Fruit fly (Drosophila melanogaster) whole organism, embryonic: Measurements from ENCODE around the gene CG6041.

Experiments
- BEAF-32 ChIP-seq: fragments of 200-800 bp; sonication (Bioruptor generic); optimal IDR thresholded peaks from 3 replicates; lab custom pipeline; 2017; ENCODE audit warnings: missing biosample characterization, missing genetic modification characterization, mild to moderate bottlenecking, moderate library complexity, missing genetic modification reagents
- CG1647 ChIP-seq: fragments of 200-800 bp; sonication (Bioruptor generic); optimal IDR thresholded peaks from 3 replicates; lab custom pipeline; 2016; ENCODE audit warnings: missing biosample characterization, missing genetic modification characterization
- CG2202 ChIP-seq: fragments of 200-800 bp; sonication (Bioruptor generic); optimal IDR thresholded peaks from 2 replicates; lab custom pipeline; 2018; ENCODE audit warnings: missing biosample characterization, mild to moderate bottlenecking, missing genetic modification characterization
- CG3163 ChIP-seq: fragments of 200-800 bp; sonication (Bioruptor generic); optimal IDR thresholded peaks from 3 replicates; lab custom pipeline; 2016; ENCODE audit warnings: missing biosample characterization, missing genetic modification characterization
- CG34376 ChIP-seq: fragments of 200-800 bp; sonication (Bioruptor generic); optimal IDR thresholded peaks from 2 replicates; lab custom pipeline; 2018; ENCODE audit warnings: missing biosample characterization, mild to moderate bottlenecking, missing genetic modification characterization
- CG6683 ChIP-seq: fragments of 200-800 bp; sonication (Bioruptor generic); optimal IDR thresholded peaks from 2 replicates; lab custom pipeline; 2017; ENCODE audit warnings: missing biosample characterization, mild to moderate bottlenecking, missing genetic modification characterization, missing genetic modification reagents
- CG7357 ChIP-seq: fragments of 200-800 bp; sonication (Bioruptor generic); IDR thresholded peaks from 3 replicates; pipeline ENCODE4 v1.3.6; 2022; ENCODE audit warnings: missing biosample characterization, missing genetic modification characterization
- CG7372 ChIP-seq: fragments of 200-800 bp; sonication (Bioruptor generic); IDR thresholded peaks from 2 replicates; pipeline ENCODE4 v1.3.6; 2022; ENCODE audit warnings: missing biosample characterization, missing genetic modification characterization
- CG7928 ChIP-seq: fragments of 200-800 bp; sonication (Bioruptor generic); optimal IDR thresholded peaks from 2 replicates; lab custom pipeline; 2017; ENCODE audit warnings: missing biosample characterization, mild to moderate bottlenecking, missing genetic modification characterization
- CG8388 ChIP-seq: fragments of 200-800 bp; sonication (Bioruptor generic); optimal IDR thresholded peaks from 2 replicates; lab custom pipeline; 2019; ENCODE audit warnings: missing biosample characterization, mild to moderate bottlenecking, missing genetic modification characterization, moderate library complexity
- CkIIα-i1 ChIP-seq: fragments of 200-800 bp; sonication (Bioruptor generic); IDR thresholded peaks from 2 replicates; pipeline ENCODE4 v1.3.6; 2022; ENCODE audit warnings: missing biosample characterization, missing genetic modification characterization
- Dad ChIP-seq: fragments of 200-800 bp; sonication (Bioruptor generic); optimal IDR thresholded peaks from 3 replicates; lab custom pipeline; 2016; ENCODE audit warnings: missing biosample characterization, missing genetic modification characterization
- Deaf1 ChIP-seq: fragments of 200-800 bp; optimal IDR thresholded peaks from 3 replicates; lab custom pipeline; 2019; ENCODE audit warnings: missing biosample characterization, mild to moderate bottlenecking, missing genetic modification characterization, moderate library complexity
- Dll ChIP-seq: fragments of 200-800 bp; sonication (Bioruptor generic); IDR thresholded peaks from 4 replicates; pipeline ENCODE4 v1.3.6; 2022; ENCODE audit warnings: missing biosample characterization, missing genetic modification characterization; ENCODE audit not compliant: partially characterized antibody
- H15 ChIP-seq: fragments of 200-800 bp; sonication (Bioruptor generic); IDR thresholded peaks from 3 replicates; pipeline ENCODE4 v1.3.6; 2022; ENCODE audit warnings: missing biosample characterization, missing genetic modification characterization
- HmgD ChIP-seq: fragments of 200-800 bp; sonication (Bioruptor generic); optimal IDR thresholded peaks from 3 replicates; lab custom pipeline; 2016; ENCODE audit warnings: missing biosample characterization, missing genetic modification characterization
- MBD-R2 ChIP-seq: fragments of 200-800 bp; sonication (Bioruptor generic); IDR thresholded peaks from 2 replicates; pipeline ENCODE4 v1.3.6; 2022; ENCODE audit warnings: missing biosample characterization, missing genetic modification characterization
- Meics ChIP-seq: fragments of 200-800 bp; sonication (Bioruptor generic); optimal IDR thresholded peaks from 2 replicates; lab custom pipeline; 2017; ENCODE audit warnings: missing biosample characterization, mild to moderate bottlenecking, missing genetic modification characterization
- Pdp1 ChIP-seq, 2 experiments: fragments of 200-800 bp; sonication (Bioruptor generic); optimal IDR thresholded peaks; 3 replicates each; lab custom pipeline; 2016; ENCODE audit warnings: missing biosample characterization in 2 of 2, missing genetic modification characterization in 2 of 2, mild to moderate bottlenecking in 1 of 2, moderate library complexity in 1 of 2
- bab2 ChIP-seq: fragments of 200-800 bp; sonication (Bioruptor generic); optimal IDR thresholded peaks from 2 replicates; lab custom pipeline; 2016; ENCODE audit warnings: missing biosample characterization, missing genetic modification characterization
- caup ChIP-seq: fragments of 200-800 bp; sonication (Bioruptor generic); optimal IDR thresholded peaks from 3 replicates; lab custom pipeline; 2017; ENCODE audit warnings: missing biosample characterization, mild to moderate bottlenecking, missing genetic modification characterization, moderate library complexity; ENCODE audit not compliant: severe bottlenecking
- chinmo ChIP-seq: fragments of 200-800 bp; sonication (Bioruptor generic); IDR thresholded peaks from 4 replicates; pipeline ENCODE4 v1.3.6; 2022; ENCODE audit warnings: missing biosample characterization, missing genetic modification characterization; ENCODE audit not compliant: partially characterized antibody
- exex ChIP-seq: fragments of 200-800 bp; sonication (Bioruptor generic); optimal IDR thresholded peaks from 4 replicates; lab custom pipeline; 2018; ENCODE audit warnings: missing biosample characterization, mild to moderate bottlenecking, missing genetic modification characterization, moderate library complexity
- fu2 ChIP-seq: fragments of 200-800 bp; sonication (Bioruptor generic); optimal IDR thresholded peaks from 2 replicates; lab custom pipeline; 2016; ENCODE audit warnings: missing biosample characterization, missing genetic modification characterization
- grn ChIP-seq: fragments of 200-800 bp; sonication (Bioruptor generic); optimal IDR thresholded peaks from 3 replicates; lab custom pipeline; 2017; ENCODE audit warnings: missing biosample characterization, missing genetic modification characterization
- hb ChIP-seq: fragments of 200-800 bp; sonication (Bioruptor generic); IDR thresholded peaks from 3 replicates; pipeline ENCODE4 v1.3.6; 2022; ENCODE audit warnings: missing biosample characterization, missing genetic modification characterization; ENCODE audit not compliant: partially characterized antibody
- hbn ChIP-seq: fragments of 200-800 bp; sonication (Bioruptor generic); IDR thresholded peaks from 2 replicates; pipeline ENCODE4 v1.3.6; 2022; ENCODE audit warnings: missing biosample characterization, missing genetic modification characterization; ENCODE audit not compliant: partially characterized antibody
- sima ChIP-seq: fragments of 200-800 bp; sonication (Bioruptor generic); optimal IDR thresholded peaks from 2 replicates; lab custom pipeline; 2016; ENCODE audit warnings: missing biosample characterization, missing genetic modification characterization
- sug ChIP-seq: fragments of 200-800 bp; optimal IDR thresholded peaks from 2 replicates; lab custom pipeline; 2019; ENCODE audit warnings: missing biosample characterization, mild to moderate bottlenecking, missing genetic modification characterization, moderate library complexity
- tap ChIP-seq: fragments of 200-800 bp; optimal IDR thresholded peaks from 3 replicates; lab custom pipeline; 2019; ENCODE audit warnings: missing biosample characterization, mild to moderate bottlenecking, missing genetic modification characterization, moderate library complexity
- tll ChIP-seq, 2 experiments: fragments of 200-800 bp in 1 of 2; fragments of >200 bp in 1 of 2; sonication (Bioruptor generic) in 1 of 2; optimal IDR thresholded peaks; 2 replicates each; lab custom pipeline; 2017 to 2019; ENCODE audit warnings: missing biosample characterization in 2 of 2, missing genetic modification characterization in 2 of 2, mild to moderate bottlenecking in 1 of 2, moderate library complexity in 1 of 2
- zen2 ChIP-seq: fragments of 200-800 bp; sonication (Bioruptor generic); IDR thresholded peaks from 3 replicates; pipeline ENCODE4 v1.3.6; 2022; ENCODE audit warnings: missing biosample characterization, missing genetic modification characterization; ENCODE audit not compliant: partially characterized antibody

The CG6041 gene

dm6 chrX:5945052-5945830 is 2.7 kb upstream of the CG6041 start, which contains the start of gene CG32756 (continued):
- TF ChIP-seq hbn (GFP tag; lab: Robert Waterston, UW) = peak; percentile 56
- 0 out of 2 replicates have a peak, but pooled peaks have one; percentile 26 for TF ChIP-seq MBD-R2 (GFP tag; lab: Robert Waterston, UW)
- TF ChIP-seq CG7357 (GFP tag; lab: Robert Waterston, UW) = peak; percentile 59; the same call in 1 of the 3 replicates
- peak; percentile 58; the same call in 1 of the 3 replicates for TF ChIP-seq hb

- TF ChIP-seq Dll (GFP tag; lab: Robert Waterston, UW) (no peak), CG8388 (GFP tag; lab: Kevin White, UChicago) (no peak), CG7372 (no peak), BEAF-32 (GFP tag; lab: Kevin White, UChicago) (no peak), HmgD (GFP tag; lab: Kevin White, UChicago) (no peak), Dad (no peak), fu2 (no peak)
These were observed 2.0 kb downstream of the CG6041 start, which contains the start of gene CG32755 for dm6 chrX:5949951-5950350. Gene CG32755, plus strand, starts transcription at chrX:5950251.

- TF ChIP-seq caup (GFP tag; lab: Kevin White, UChicago) (no peak), exex (tag; lab: Kevin White, UChicago) (peak; percentile 21)
- TF ChIP-seq, all 482 proteins: peak for 1
These were observed 4.3 kb downstream of the CG6041 start, which contains the start of gene CG6048 for dm6 chrX:5952265-5952664. Gene CG6048, plus strand, starts transcription at chrX:5952565.

dm6 chrX:5955207-5955679 is 7.3 kb downstream of the CG6041 start, which contains the start of gene CG6067:
Gene CG6067, plus strand, starts transcription at chrX:5955629.
- TF ChIP-seq grn (GFP tag; lab: Kevin White, UChicago) = peak; percentile 14
- TF ChIP-seq caup (GFP tag; lab: Kevin White, UChicago) = no peak
- no peak for TF ChIP-seq sima
- peak; percentile 85 for TF ChIP-seq exex (tag; lab: Kevin White, UChicago)
- peak in 1 of 2 experiments; percentile 15 for TF ChIP-seq Pdp1 (GFP tag; optimal IDR thresholded peaks at IDR 0.05; lab: Kevin White, UChicago)
- TF ChIP-seq tap = no peak
- no peak for TF ChIP-seq CG2202
- no peak for TF ChIP-seq CG3163 (GFP tag; lab: Kevin White, UChicago)
- TF ChIP-seq CG6683 = no peak
- TF ChIP-seq CG34376 = peak; percentile 34
- peak; percentile 1 for TF ChIP-seq sug (tag; lab: Kevin White, UChicago)
- TF ChIP-seq zen2 = no peak
- no peak for TF ChIP-seq CG7928
- TF ChIP-seq CG1647 = no peak
- 0 out of 4 replicates have a peak, but pooled peaks have one; percentile 60 for TF ChIP-seq chinmo (GFP tag; lab: Robert Waterston, UW)
- TF ChIP-seq tll (GFP tag; optimal IDR thresholded peaks at IDR 0.05; lab: Kevin White, UChicago) = no peak
- TF ChIP-seq CkIIα-i1 = no peak
- peak; percentile 67 for TF ChIP-seq Deaf1 (tag; lab: Kevin White, UChicago)
- TF ChIP-seq bab2 = no peak
- TF ChIP-seq Meics (GFP tag; lab: Kevin White, UChicago) = no peak
- TF ChIP-seq H15 = no peak
